Fruit fly (Drosophila melanogaster) whole organism, adult: ENCODE data around the gene Pdk1.
A peak's percentile ranks its signal among the peaks of the same experiment; 100 is the strongest.

Experiments used
- CG11617 ChIP-seq: fragments of 200-800 bp; sonication (Bioruptor generic); optimal IDR thresholded peaks from 2 replicates; lab custom pipeline; 2017; ENCODE audit warnings: mild to moderate bottlenecking, missing biosample characterization, missing genetic modification reagents, missing genetic modification characterization
- CG12768 ChIP-seq: fragments of 200-800 bp; sonication (Bioruptor generic); optimal IDR thresholded peaks from 2 replicates; lab custom pipeline; 2017; ENCODE audit warnings: missing biosample characterization, missing genetic modification characterization, mild to moderate bottlenecking, moderate library complexity, missing genetic modification reagents
- CG14711 ChIP-seq: fragments of 200-800 bp; sonication (Bioruptor generic); optimal IDR thresholded peaks from 2 replicates; lab custom pipeline; 2018; ENCODE audit warnings: missing biosample characterization, mild to moderate bottlenecking, missing genetic modification characterization, moderate library complexity
- CG1620 ChIP-seq: fragments of 200-800 bp; sonication (Bioruptor generic); optimal IDR thresholded peaks from 2 replicates; lab custom pipeline; 2016; ENCODE audit warnings: missing biosample characterization, missing genetic modification characterization
- CG33017 ChIP-seq: fragments of 200-800 bp; sonication (Bioruptor generic); optimal IDR thresholded peaks from 2 replicates; lab custom pipeline; 2018; ENCODE audit warnings: missing biosample characterization, mild to moderate bottlenecking, missing genetic modification characterization, moderate library complexity
- CG5204 ChIP-seq: fragments of 200-800 bp; sonication (Bioruptor generic); optimal IDR thresholded peaks from 2 replicates; lab custom pipeline; 2016; ENCODE audit warnings: missing biosample characterization, missing genetic modification characterization
- CG7045 ChIP-seq: fragments of 200-800 bp; sonication (Bioruptor generic); optimal IDR thresholded peaks from 2 replicates; lab custom pipeline; 2017; ENCODE audit warnings: missing biosample characterization, mild to moderate bottlenecking, missing genetic modification characterization
- CG7101 ChIP-seq: fragments of 200-800 bp; sonication (Bioruptor generic); optimal IDR thresholded peaks from 2 replicates; lab custom pipeline; 2018; ENCODE audit warnings: missing biosample characterization, mild to moderate bottlenecking, missing genetic modification characterization, moderate library complexity
- Clk ChIP-seq: fragments of 200-800 bp; sonication (Bioruptor generic); optimal IDR thresholded peaks from 2 replicates; lab custom pipeline; 2017; ENCODE audit warnings: missing biosample characterization, missing genetic modification characterization
- Crg-1 ChIP-seq: fragments of 200-800 bp; sonication (Bioruptor generic); optimal IDR thresholded peaks from 2 replicates; lab custom pipeline; 2016; ENCODE audit warnings: missing biosample characterization, missing genetic modification characterization
- Hr96 ChIP-seq: fragments of 200-800 bp; sonication (Bioruptor generic); optimal IDR thresholded peaks from 2 replicates; lab custom pipeline; 2016; ENCODE audit warnings: missing biosample characterization, missing genetic modification characterization
- Mnt ChIP-seq: fragments of 200-800 bp; sonication (Bioruptor generic); optimal IDR thresholded peaks from 2 replicates; lab custom pipeline; 2016; ENCODE audit warnings: missing biosample characterization, mild to moderate bottlenecking, missing genetic modification characterization
- bab1 ChIP-seq: fragments of 200-800 bp; sonication (Bioruptor generic); optimal IDR thresholded peaks from 3 replicates; lab custom pipeline; 2019; ENCODE audit warnings: missing biosample characterization, mild to moderate bottlenecking, missing genetic modification characterization, moderate library complexity
- cic ChIP-seq: fragments of 200-800 bp; sonication (Bioruptor generic); optimal IDR thresholded peaks from 2 replicates; lab custom pipeline; 2017; ENCODE audit warnings: missing biosample characterization, mild to moderate bottlenecking, missing genetic modification characterization, moderate library complexity
- cnc ChIP-seq, 2 experiments: fragments of >200 bp; optimal IDR thresholded peaks; 2 replicates each; lab custom pipeline; 2017
- kay ChIP-seq: fragments of 200-800 bp; sonication (Bioruptor generic); peaks from one replicate; lab custom pipeline; 2016; ENCODE audit warnings: missing biosample characterization, missing genetic modification characterization, borderline replicate concordance
- ovo ChIP-seq: fragments of 200-800 bp; sonication (Bioruptor generic); optimal IDR thresholded peaks from 2 replicates; lab custom pipeline; 2016; ENCODE audit warnings: missing biosample characterization, missing genetic modification characterization
- pad ChIP-seq: fragments of 200-800 bp; sonication (Bioruptor generic); optimal IDR thresholded peaks from 3 replicates; lab custom pipeline; 2017; ENCODE audit warnings: missing biosample characterization, missing genetic modification characterization, mild to moderate bottlenecking, moderate library complexity, missing genetic modification reagents
- tj ChIP-seq: fragments of 200-800 bp; sonication (Bioruptor generic); optimal IDR thresholded peaks from 3 replicates; lab custom pipeline; 2017; ENCODE audit warnings: missing biosample characterization, mild to moderate bottlenecking, missing genetic modification characterization, moderate library complexity
- toe ChIP-seq: fragments of 200-800 bp; sonication (Bioruptor generic); optimal IDR thresholded peaks from 2 replicates; lab custom pipeline; 2016; ENCODE audit warnings: missing biosample characterization, missing genetic modification characterization

Gene Pdk1

dm6 chr3L:177938-178337, 48.7 kb downstream of the Pdk1 start:
- TF ChIP-seq CG5204 (no peak), toe (no peak), CG7101 (tag; lab: Kevin White, UChicago) (no peak), CG11617 (GFP tag; lab: Kevin White, UChicago) (no peak), CG12768 (GFP tag; lab: Kevin White, UChicago) (no peak), Crg-1 (no peak), CG33017 (tag; lab: Kevin White, UChicago) (no peak), CG7045 (GFP tag; lab: Kevin White, UChicago) (no peak), kay (no peak), cnc (optimal IDR thresholded peaks at IDR 0.05; lab: Kevin White, UChicago) (no peak), Hr96 (no peak), Clk (GFP tag; lab: Kevin White, UChicago) (no peak), CG14711 (tag; lab: Kevin White, UChicago) (no peak), pad (GFP tag; lab: Kevin White, UChicago) (no peak)

- TF ChIP-seq Hr96 (no peak), CG12768 (GFP tag; lab: Kevin White, UChicago) (no peak), cnc (optimal IDR thresholded peaks at IDR 0.05; lab: Kevin White, UChicago) (no peak), Mnt (GFP tag; lab: Kevin White, UChicago) (no peak), toe (no peak), cic (GFP tag; lab: Kevin White, UChicago) (no peak), CG7045 (GFP tag; lab: Kevin White, UChicago) (no peak), tj (GFP tag; lab: Kevin White, UChicago) (no peak), Crg-1 (no peak), CG7101 (tag; lab: Kevin White, UChicago) (no peak), CG33017 (tag; lab: Kevin White, UChicago) (no peak), CG1620 (GFP tag; lab: Kevin White, UChicago) (no peak), kay (no peak), ovo (GFP tag; lab: Kevin White, UChicago) (no peak), CG14711 (tag; lab: Kevin White, UChicago) (no peak), CG5204 (no peak), Clk (GFP tag; lab: Kevin White, UChicago) (no peak), bab1 (GFP tag; lab: Kevin White, UChicago) (no peak), CG11617 (GFP tag; lab: Kevin White, UChicago) (no peak)
Observed at dm6 chr3L:178445-178844, 49.2 kb downstream of the Pdk1 start.

dm6 chr3L:178913-179488, 49.8 kb downstream of the Pdk1 start, which contains the start of gene Vdup1:
TSS of gene Vdup1 (minus strand) at chr3L:178963.
- TF ChIP-seq Hr96 (no peak), tj (GFP tag; lab: Kevin White, UChicago) (no peak), Mnt (GFP tag; lab: Kevin White, UChicago) (no peak), bab1 (GFP tag; lab: Kevin White, UChicago) (no peak), CG12768 (GFP tag; lab: Kevin White, UChicago) (no peak), kay (no peak), toe (no peak), CG14711 (tag; lab: Kevin White, UChicago) (no peak), CG33017 (tag; lab: Kevin White, UChicago) (no peak), CG1620 (GFP tag; lab: Kevin White, UChicago) (no peak), ovo (GFP tag; lab: Kevin White, UChicago) (no peak)

DNA sequence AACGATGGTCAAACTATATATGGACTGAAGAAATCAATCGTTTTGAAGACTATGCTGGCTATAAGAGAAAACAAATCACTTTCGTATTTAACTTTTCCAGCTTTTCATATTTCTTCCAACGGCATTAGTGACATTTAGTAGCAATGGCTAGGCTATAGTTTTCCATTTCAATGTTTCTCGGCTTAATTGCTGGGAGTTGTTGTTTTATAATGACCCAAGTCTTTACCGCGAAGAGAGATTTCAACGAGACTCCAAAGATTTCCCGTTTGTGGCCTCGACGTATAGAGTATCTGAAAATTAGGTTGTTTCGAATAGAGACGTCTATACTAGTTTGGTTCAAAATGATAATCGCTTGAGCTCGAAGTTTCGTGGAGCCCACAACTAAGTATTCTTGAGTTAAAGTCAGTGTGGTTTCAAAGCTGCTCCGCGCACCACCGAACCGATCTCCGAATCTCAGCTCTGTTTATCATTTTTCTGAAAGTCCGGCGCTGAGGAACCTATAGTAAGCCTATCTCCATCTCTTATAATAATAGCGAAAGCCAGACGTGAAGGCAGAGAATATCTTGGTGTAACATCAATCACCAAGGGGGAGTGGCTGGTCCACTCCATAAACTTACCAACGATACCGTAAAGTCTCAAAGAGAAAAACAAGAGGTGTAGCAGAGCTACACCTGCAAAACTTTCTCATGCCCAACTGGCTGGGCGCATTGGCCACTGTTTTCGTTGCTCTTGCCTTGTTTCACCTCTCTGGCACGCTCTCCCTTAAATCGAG, 50.4 kb downstream of the Pdk1 start, which contains the start of gene CG13875:
TSS of gene CG13875 (plus strand) at position 434 of the 772 bp plus-strand sequence.
- TF ChIP-seq CG12768 (GFP tag; lab: Kevin White, UChicago) (no peak), toe (no peak), Clk (GFP tag; lab: Kevin White, UChicago) (no peak), ovo (GFP tag; lab: Kevin White, UChicago) (no peak), CG33017 (tag; lab: Kevin White, UChicago) (no peak), CG7101 (tag; lab: Kevin White, UChicago) (no peak), CG11617 (GFP tag; lab: Kevin White, UChicago) (no peak)

- TF ChIP-seq Crg-1 (no peak), kay (no peak), Hr96 (no peak), cnc (optimal IDR thresholded peaks at IDR 0.05; lab: Kevin White, UChicago) (no peak)
Observed at dm6 chr3L:180262-180543, 51.0 kb downstream of the Pdk1 start.

DNA sequence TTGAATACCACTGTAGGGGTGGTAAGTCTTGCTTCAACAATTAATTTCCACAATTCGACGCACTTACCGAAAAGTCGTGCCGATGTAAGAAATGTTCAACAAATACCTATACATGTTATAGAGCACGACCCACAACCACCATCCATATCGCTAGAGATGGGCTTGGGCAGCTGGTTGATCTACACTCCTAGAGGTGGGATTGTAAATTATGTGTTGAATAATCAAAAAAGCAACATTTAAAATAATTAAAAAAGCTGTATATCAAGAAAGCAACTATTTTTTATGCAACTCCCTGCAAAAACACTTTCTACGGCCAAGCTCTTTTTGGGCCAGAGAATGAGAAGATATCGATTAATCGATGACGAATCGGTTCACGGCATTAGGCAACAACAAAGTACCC, 55.0 kb downstream of the Pdk1 start, which contains the start of the genes CG34140, Mkp and Mtch:
TSS of gene CG34140 (minus strand) at position 174 of the 400 bp plus-strand sequence.
TSS of gene Mkp (minus strand) at position 290 of the 400 bp plus-strand sequence.
TSS of gene Mtch (plus strand) at position 376 of the 400 bp plus-strand sequence.
- TF ChIP-seq bab1 (GFP tag; lab: Kevin White, UChicago) (peak; percentile 92), cnc (optimal IDR thresholded peaks at IDR 0.05; lab: Kevin White, UChicago) (no peak), Clk (GFP tag; lab: Kevin White, UChicago) (peak; percentile 71), tj (GFP tag; lab: Kevin White, UChicago) (peak; percentile 75), cic (GFP tag; lab: Kevin White, UChicago) (peak; percentile 47), CG33017 (tag; lab: Kevin White, UChicago) (peak; percentile 70), CG5204 (no peak), Mnt (GFP tag; lab: Kevin White, UChicago) (peak; percentile 88), Crg-1 (peak; percentile 93), CG7045 (GFP tag; lab: Kevin White, UChicago) (peak; percentile 69), CG1620 (GFP tag; lab: Kevin White, UChicago) (peak; percentile 91), pad (GFP tag; lab: Kevin White, UChicago) (peak; percentile 68), CG14711 (tag; lab: Kevin White, UChicago) (peak; percentile 86), toe (no peak), Hr96 (peak; percentile 92), CG7101 (tag; lab: Kevin White, UChicago) (peak; percentile 86), ovo (GFP tag; lab: Kevin White, UChicago) (peak; percentile 78), CG12768 (GFP tag; lab: Kevin White, UChicago) (peak; percentile 63), CG11617 (GFP tag; lab: Kevin White, UChicago) (peak; percentile 92), kay (peak; percentile 73)
